Fruit fly (Drosophila melanogaster) whole organism, prepupa: ENCODE data around the gene CG3841.

ENCODE experiments used
- CG10631 ChIP-seq: fragments of 200-800 bp; sonication (Bioruptor generic); optimal IDR thresholded peaks from 2 replicates; lab custom pipeline; 2016; ENCODE audit warnings: missing biosample characterization, missing genetic modification characterization
- CG11294 ChIP-seq: fragments of 200-800 bp; sonication (Bioruptor generic); IDR thresholded peaks from 2 replicates; pipeline ENCODE4 v1.3.6; 2022; ENCODE audit warnings: missing biosample characterization, missing genetic modification characterization
- CG11762 ChIP-seq: fragments of 200-800 bp; sonication (Bioruptor generic); optimal IDR thresholded peaks from 3 replicates; lab custom pipeline; 2016; ENCODE audit warnings: missing biosample characterization, missing genetic modification characterization; ENCODE audit not compliant: insufficient read depth
- CG11902 ChIP-seq: fragments of 200-800 bp; sonication (Bioruptor generic); optimal IDR thresholded peaks from 3 replicates; lab custom pipeline; 2016; ENCODE audit warnings: missing biosample characterization, missing genetic modification characterization
- CG15336 ChIP-seq: fragments of 200-800 bp; sonication (Bioruptor generic); IDR thresholded peaks from 2 replicates; pipeline ENCODE4 v1.3.6; 2022; ENCODE audit warnings: missing biosample characterization, missing genetic modification characterization
- CG1621 ChIP-seq: fragments of 200-800 bp; sonication (Bioruptor generic); optimal IDR thresholded peaks from 3 replicates; lab custom pipeline; 2018; ENCODE audit warnings: missing biosample characterization, mild to moderate bottlenecking, missing genetic modification characterization
- CG16779 ChIP-seq: fragments of 200-800 bp; sonication (Bioruptor generic); optimal IDR thresholded peaks from 3 replicates; lab custom pipeline; 2017; ENCODE audit warnings: missing biosample characterization, mild to moderate bottlenecking, missing genetic modification characterization
- CG31627 ChIP-seq: fragments of 200-800 bp; sonication (Bioruptor generic); optimal IDR thresholded peaks from 3 replicates; lab custom pipeline; 2016; ENCODE audit warnings: missing biosample characterization, missing genetic modification characterization
- CG32006 ChIP-seq: fragments of 200-800 bp; sonication (Bioruptor generic); optimal IDR thresholded peaks from 3 replicates; lab custom pipeline; 2017; ENCODE audit warnings: missing biosample characterization, mild to moderate bottlenecking, missing genetic modification characterization
- CG34406 ChIP-seq: fragments of 200-800 bp; sonication (Bioruptor generic); optimal IDR thresholded peaks from 3 replicates; lab custom pipeline; 2016; ENCODE audit warnings: missing biosample characterization, missing genetic modification characterization
- CG4318 ChIP-seq: fragments of 200-800 bp; sonication (Bioruptor generic); optimal IDR thresholded peaks from 3 replicates; lab custom pipeline; 2017; ENCODE audit warnings: missing biosample characterization, mild to moderate bottlenecking, missing genetic modification characterization
- CG6163 ChIP-seq: fragments of 200-800 bp; sonication (Bioruptor generic); IDR thresholded peaks from 3 replicates; pipeline ENCODE4 v1.3.6; 2022; ENCODE audit warnings: missing biosample characterization, missing genetic modification characterization
- CG6276 ChIP-seq: fragments of 200-800 bp; sonication (Bioruptor generic); optimal IDR thresholded peaks from 2 replicates; lab custom pipeline; 2017; ENCODE audit warnings: missing biosample characterization, mild to moderate bottlenecking, missing genetic modification characterization
- CG6808 ChIP-seq: fragments of 200-800 bp; sonication (Bioruptor generic); optimal IDR thresholded peaks from 3 replicates; lab custom pipeline; 2017; ENCODE audit warnings: missing biosample characterization, missing genetic modification characterization, mild to moderate bottlenecking, moderate library complexity, missing genetic modification reagents
- CG6854 ChIP-seq: fragments of 200-800 bp; sonication (Bioruptor generic); optimal IDR thresholded peaks from 2 replicates; lab custom pipeline; 2017; ENCODE audit warnings: missing biosample characterization, mild to moderate bottlenecking, missing genetic modification characterization
- CG8119 ChIP-seq: fragments of 200-800 bp; sonication (Bioruptor generic); IDR thresholded peaks from 3 replicates; pipeline ENCODE4 v1.3.6; 2022; ENCODE audit warnings: missing biosample characterization, missing genetic modification characterization
- CG8319 ChIP-seq: fragments of 200-800 bp; sonication (Bioruptor generic); optimal IDR thresholded peaks from 3 replicates; lab custom pipeline; 2016; ENCODE audit warnings: missing biosample characterization, missing genetic modification characterization
- CG8632 ChIP-seq: fragments of 200-800 bp; sonication (Bioruptor generic); optimal IDR thresholded peaks from 3 replicates; lab custom pipeline; 2016; ENCODE audit warnings: missing biosample characterization, missing genetic modification characterization
- CG9139 ChIP-seq: fragments of 200-800 bp; sonication (Bioruptor generic); optimal IDR thresholded peaks from 3 replicates; lab custom pipeline; 2017; ENCODE audit warnings: missing biosample characterization, mild to moderate bottlenecking, missing genetic modification characterization
- Eip75B ChIP-seq: fragments of 200-800 bp; sonication (Bioruptor generic); optimal IDR thresholded peaks from 3 replicates; lab custom pipeline; 2016; ENCODE audit warnings: missing biosample characterization, missing genetic modification characterization
- Eip78C ChIP-seq: fragments of 200-800 bp; sonication (Bioruptor generic); peaks from one replicate; lab custom pipeline; 2016; ENCODE audit warnings: missing biosample characterization, missing genetic modification characterization
- Ets96B ChIP-seq: fragments of 200-800 bp; optimal IDR thresholded peaks from 2 replicates; lab custom pipeline; 2019; ENCODE audit warnings: missing biosample characterization, mild to moderate bottlenecking, missing genetic modification characterization, moderate library complexity
- Hr39 ChIP-seq: fragments of 200-800 bp; sonication (Bioruptor generic); optimal IDR thresholded peaks from 2 replicates; lab custom pipeline; 2016; ENCODE audit warnings: missing biosample characterization, missing genetic modification characterization
- Hr4 ChIP-seq: fragments of 200-800 bp; sonication (Bioruptor generic); optimal IDR thresholded peaks from 3 replicates; lab custom pipeline; 2016; ENCODE audit warnings: missing biosample characterization, missing genetic modification characterization
- Lpt ChIP-seq: fragments of 200-800 bp; sonication (Bioruptor generic); optimal IDR thresholded peaks from 3 replicates; lab custom pipeline; 2016; ENCODE audit warnings: missing biosample characterization, missing genetic modification characterization
- Smox ChIP-seq: fragments of 200-800 bp; sonication (Bioruptor generic); optimal IDR thresholded peaks from 3 replicates; lab custom pipeline; 2016; ENCODE audit warnings: missing biosample characterization, missing genetic modification characterization
- Sox14 ChIP-seq: fragments of 200-800 bp; sonication (Bioruptor generic); optimal IDR thresholded peaks from 3 replicates; lab custom pipeline; 2016; ENCODE audit warnings: missing biosample characterization, missing genetic modification characterization
- Sox15 ChIP-seq: fragments of 200-800 bp; sonication (Bioruptor generic); optimal IDR thresholded peaks from 3 replicates; lab custom pipeline; 2016; ENCODE audit warnings: missing biosample characterization, missing genetic modification characterization
- cyc ChIP-seq: fragments of 200-800 bp; sonication (Bioruptor generic); optimal IDR thresholded peaks from 3 replicates; lab custom pipeline; 2016; ENCODE audit warnings: missing biosample characterization, missing genetic modification characterization
- dac ChIP-seq: fragments of 200-800 bp; sonication (Bioruptor generic); optimal IDR thresholded peaks from 2 replicates; lab custom pipeline; 2017; ENCODE audit warnings: missing biosample characterization, mild to moderate bottlenecking, missing genetic modification characterization
- dsx ChIP-seq: fragments of 200-800 bp; optimal IDR thresholded peaks from 3 replicates; lab custom pipeline; 2019; ENCODE audit warnings: missing biosample characterization, mild to moderate bottlenecking, missing genetic modification characterization, moderate library complexity; ENCODE audit not compliant: poor library complexity, severe bottlenecking
- eg ChIP-seq: fragments of 200-800 bp; sonication (Bioruptor generic); IDR thresholded peaks from 3 replicates; pipeline ENCODE4 v1.3.6; 2022; ENCODE audit warnings: missing biosample characterization, missing genetic modification characterization
- fd59A ChIP-seq: fragments of 200-800 bp; sonication (Bioruptor generic); optimal IDR thresholded peaks from 2 replicates; lab custom pipeline; 2017; ENCODE audit warnings: missing biosample characterization, mild to moderate bottlenecking, missing genetic modification characterization, missing genetic modification reagents
- fd85E ChIP-seq: fragments of 200-800 bp; sonication (Bioruptor generic); optimal IDR thresholded peaks from 3 replicates; lab custom pipeline; 2016; ENCODE audit warnings: missing biosample characterization, missing genetic modification characterization
- pdm3 ChIP-seq: fragments of 200-800 bp; sonication (Bioruptor generic); optimal IDR thresholded peaks from 3 replicates; lab custom pipeline; 2016; ENCODE audit warnings: missing biosample characterization, missing genetic modification characterization
- salr ChIP-seq, 2 experiments: fragments of 200-800 bp; sonication (Bioruptor generic); optimal IDR thresholded peaks; 3 replicates each; lab custom pipeline; 2016 to 2018; ENCODE audit warnings: missing biosample characterization in 2 of 2, missing genetic modification characterization in 2 of 2, mild to moderate bottlenecking in 1 of 2
- spab ChIP-seq: fragments of 200-800 bp; sonication (Bioruptor generic); optimal IDR thresholded peaks from 2 replicates; lab custom pipeline; 2017; ENCODE audit warnings: missing biosample characterization, mild to moderate bottlenecking, missing genetic modification characterization, missing genetic modification reagents
- svp ChIP-seq: fragments of 200-800 bp; sonication (Bioruptor generic); peaks from one replicate; lab custom pipeline; 2016; ENCODE audit warnings: missing biosample characterization, missing genetic modification characterization
- topi ChIP-seq: fragments of 200-800 bp; sonication (Bioruptor generic); optimal IDR thresholded peaks from 3 replicates; lab custom pipeline; 2016; ENCODE audit warnings: missing biosample characterization, missing genetic modification characterization
- vri ChIP-seq: fragments of 200-800 bp; sonication (Bioruptor generic); optimal IDR thresholded peaks from 3 replicates; lab custom pipeline; 2016; ENCODE audit warnings: missing biosample characterization, mild to moderate bottlenecking, missing genetic modification characterization

The CG3841 gene

DNA sequence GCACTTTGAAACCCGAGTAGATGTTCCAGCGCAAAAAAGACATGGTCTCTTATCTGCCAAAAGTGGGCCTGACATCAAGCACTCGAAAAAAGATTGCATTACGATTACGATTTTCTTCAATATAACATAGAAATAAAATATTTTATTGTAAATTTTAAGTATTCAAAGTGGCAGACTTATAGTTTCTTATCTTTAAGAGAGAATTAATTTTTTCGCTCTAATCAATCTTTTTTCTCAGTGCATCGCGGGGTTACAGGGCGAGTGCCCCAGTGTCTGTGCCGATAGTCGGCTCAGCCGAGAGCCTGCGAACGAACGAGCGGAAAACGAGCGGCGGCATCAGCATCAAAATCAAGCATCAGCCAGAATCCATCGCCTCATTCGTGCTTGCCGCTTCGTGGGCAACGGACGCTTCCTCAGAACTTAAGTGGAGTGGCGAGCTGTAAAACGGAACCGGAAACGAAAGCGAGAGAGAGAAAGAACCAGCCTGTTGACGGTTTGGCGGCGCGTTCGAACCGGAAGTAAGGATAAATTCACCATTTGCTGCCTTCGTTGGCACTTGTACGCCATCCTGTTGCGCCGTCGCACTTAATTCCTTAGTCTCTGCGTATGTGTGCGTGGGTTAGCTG lies 44.6 kb downstream of the CG3841 start, which contains the start of gene Apoltp (continued):
- TF ChIP-seq CG6276 (GFP tag; lab: Kevin White, UChicago) (peak; percentile 69), Sox14 (GFP tag; lab: Kevin White, UChicago) (peak; percentile 45), dsx (GFP tag; lab: Kevin White, UChicago) (peak; percentile 80), eg (GFP tag; lab: Robert Waterston, UW) (peak; percentile 86), fd85E (GFP tag; lab: Kevin White, UChicago) (no peak), CG34406 (GFP tag; lab: Kevin White, UChicago) (peak; percentile 60), Hr39 (GFP tag; lab: Kevin White, UChicago) (peak; percentile 20), salr (GFP tag; optimal IDR thresholded peaks at IDR 0.05; lab: Kevin White, UChicago) (peak; percentile 30 to 33), Sox15 (GFP tag; lab: Kevin White, UChicago) (peak; percentile 36), CG8119 (GFP tag; lab: Robert Waterston, UW) (peak; percentile 70), Ets96B (tag; lab: Kevin White, UChicago) (peak; percentile 84), Smox (GFP tag; lab: Kevin White, UChicago) (peak; percentile 66), CG11762 (GFP tag; lab: Kevin White, UChicago) (peak; percentile 57), Eip75B (GFP tag; lab: Kevin White, UChicago) (peak; percentile 71), CG6163 (GFP tag; lab: Robert Waterston, UW) (peak; percentile 84), CG8632 (GFP tag; lab: Kevin White, UChicago) (peak; percentile 47), Eip78C (GFP tag; lab: Kevin White, UChicago) (peak; percentile 95), vri (peak; percentile 48), Lpt (GFP tag; lab: Kevin White, UChicago) (no peak), pdm3 (GFP tag; lab: Kevin White, UChicago) (peak; percentile 55), CG16779 (tag; lab: Kevin White, UChicago) (peak; percentile 46), CG15336 (GFP tag; lab: Robert Waterston, UW) (peak; percentile 74), svp (peak; percentile 100), CG4318 (no peak), CG31627 (GFP tag; lab: Kevin White, UChicago) (peak; percentile 43), CG1621 (peak; percentile 26), spab (GFP tag; lab: Kevin White, UChicago) (peak; percentile 76), Hr4 (peak; percentile 68), CG11294 (GFP tag; lab: Robert Waterston, UW) (peak; percentile 63), dac (GFP tag; lab: Kevin White, UChicago) (peak; percentile 42), CG6808 (GFP tag; lab: Kevin White, UChicago) (peak; percentile 66), cyc (GFP tag; lab: Kevin White, UChicago) (peak; percentile 75), CG32006 (GFP tag; lab: Kevin White, UChicago) (peak; percentile 64), CG9139 (GFP tag; lab: Kevin White, UChicago) (peak; percentile 31), topi (GFP tag; lab: Kevin White, UChicago) (peak; percentile 76), fd59A (no peak), CG10631 (GFP tag; lab: Kevin White, UChicago) (peak; percentile 60), CG6854 (GFP tag; lab: Kevin White, UChicago) (no peak), CG11902 (GFP tag; lab: Kevin White, UChicago) (peak; percentile 57), CG8319 (peak; percentile 48)
